Fruit fly (Drosophila melanogaster): ENCODE measurements around the gene CG31248.

The CG31248 gene

dm6 chr3R:7138058-7138457 is 8.9 kb downstream of the CG31248 start:
- TF ChIP-seq Eip75B (GFP tag; optimal IDR thresholded peaks at IDR 0.05) = no peak
- TF ChIP-seq cyc (GFP tag; optimal IDR thresholded peaks at IDR 0.05) = no peak
- no peak for TF ChIP-seq CG8119 (GFP tag; IDR thresholded peaks at IDR 0.05)
- no peak for TF ChIP-seq achi (GFP tag; optimal IDR thresholded peaks at IDR 0.05)
- no peak for TF ChIP-seq Ets21C (GFP tag; optimal IDR thresholded peaks at IDR 0.05)
- TF ChIP-seq dac (GFP tag; optimal IDR thresholded peaks at IDR 0.05) = no peak
- TF ChIP-seq net (GFP tag; optimal IDR thresholded peaks at IDR 0.05) = no peak
- no peak for TF ChIP-seq Hr4 (GFP tag; optimal IDR thresholded peaks at IDR 0.05)
- TF ChIP-seq acj6 (GFP tag; optimal IDR thresholded peaks at IDR 0.05) = no peak
- no peak for TF ChIP-seq CG32006 (GFP tag; optimal IDR thresholded peaks at IDR 0.05)
- no peak for TF ChIP-seq salr (GFP tag; optimal IDR thresholded peaks at IDR 0.05)
- no peak for TF ChIP-seq Met (GFP tag; optimal IDR thresholded peaks at IDR 0.05)
- no peak for TF ChIP-seq CG11902 (GFP tag; optimal IDR thresholded peaks at IDR 0.05)
- no peak for TF ChIP-seq Sox15 (GFP tag; optimal IDR thresholded peaks at IDR 0.05)

- TF ChIP-seq CG16779 (tag; optimal IDR thresholded peaks at IDR 0.05) = no peak
- no peak for TF ChIP-seq fd59A (GFP tag; optimal IDR thresholded peaks at IDR 0.05)
- TF ChIP-seq Sox102F (GFP tag; optimal IDR thresholded peaks at IDR 0.05) = no peak
- no peak for TF ChIP-seq Smox (GFP tag; optimal IDR thresholded peaks at IDR 0.05)
- TF ChIP-seq CG3919 (GFP tag; optimal IDR thresholded peaks at IDR 0.05) = no peak
- no peak for TF ChIP-seq achi (GFP tag; optimal IDR thresholded peaks at IDR 0.05)
- TF ChIP-seq CG6792 (GFP tag; optimal IDR thresholded peaks at IDR 0.05) = no peak
- TF ChIP-seq Lpt (GFP tag; optimal IDR thresholded peaks at IDR 0.05) = no peak
- TF ChIP-seq OdsH (GFP tag; optimal IDR thresholded peaks at IDR 0.05) = no peak
- TF ChIP-seq fd85E (GFP tag; optimal IDR thresholded peaks at IDR 0.05) = no peak
- no peak for TF ChIP-seq Blimp-1 (GFP tag; optimal IDR thresholded peaks at IDR 0.05)
- no peak for TF ChIP-seq Ets96B (tag; optimal IDR thresholded peaks at IDR 0.05)
- TF ChIP-seq eg (GFP tag; IDR thresholded peaks at IDR 0.05) = no peak
- TF ChIP-seq Hr4 (GFP tag; optimal IDR thresholded peaks at IDR 0.05) = no peak
- TF ChIP-seq CG11902 (GFP tag; optimal IDR thresholded peaks at IDR 0.05) = no peak
- TF ChIP-seq Met (GFP tag; optimal IDR thresholded peaks at IDR 0.05) = no peak
These were observed 10.3 kb downstream of the CG31248 start for dm6 chr3R:7139188-7140038.

- TF ChIP-seq svp (GFP tag) (peak; percentile 78), Eip93F (GFP tag; optimal IDR thresholded peaks at IDR 0.05) (no peak), cyc (GFP tag; optimal IDR thresholded peaks at IDR 0.05) (no peak), CG6808 (GFP tag; optimal IDR thresholded peaks at IDR 0.05) (no peak), Lpt (GFP tag; optimal IDR thresholded peaks at IDR 0.05) (no peak), Eip75B (GFP tag; optimal IDR thresholded peaks at IDR 0.05) (no peak)
These were observed 13.5 kb downstream of the CG31248 start for dm6 chr3R:7142580-7142979.

- peak; percentile 74 for TF ChIP-seq Hr4 (GFP tag; optimal IDR thresholded peaks at IDR 0.05)
- peak; percentile 45 for TF ChIP-seq dac (GFP tag; optimal IDR thresholded peaks at IDR 0.05)
- TF ChIP-seq CG8632 (GFP tag; optimal IDR thresholded peaks at IDR 0.05) = peak; percentile 39
- TF ChIP-seq CG7368 (GFP tag; optimal IDR thresholded peaks at IDR 0.05) = peak; percentile 43
- TF ChIP-seq CG15336 (GFP tag; IDR thresholded peaks at IDR 0.05) = peak; percentile 28; the same call in 1 of the 2 replicates
- TF ChIP-seq Sox15 (GFP tag; optimal IDR thresholded peaks at IDR 0.05) = peak; percentile 50
- TF ChIP-seq CG6792 (GFP tag; optimal IDR thresholded peaks at IDR 0.05) = peak; percentile 56
- peak; percentile 43 for TF ChIP-seq CG11902 (GFP tag; optimal IDR thresholded peaks at IDR 0.05)
- TF ChIP-seq esn (GFP tag; optimal IDR thresholded peaks at IDR 0.05) = peak; percentile 82
- TF ChIP-seq Hr39 (GFP tag; optimal IDR thresholded peaks at IDR 0.05) = peak; percentile 76
- TF ChIP-seq Ets21C (GFP tag; optimal IDR thresholded peaks at IDR 0.05) = peak; percentile 55
- peak; percentile 36 for TF ChIP-seq CG3032 (tag; optimal IDR thresholded peaks at IDR 0.05)
- peak; percentile 88 for TF ChIP-seq CG3919 (GFP tag; optimal IDR thresholded peaks at IDR 0.05)
- TF ChIP-seq Met (GFP tag; optimal IDR thresholded peaks at IDR 0.05) = no peak
- peak; percentile 76 for TF ChIP-seq Sox14 (GFP tag; optimal IDR thresholded peaks at IDR 0.05)
- TF ChIP-seq topi (GFP tag; optimal IDR thresholded peaks at IDR 0.05) = peak; percentile 69
- TF ChIP-seq cyc (GFP tag; optimal IDR thresholded peaks at IDR 0.05) = peak; percentile 80
- peak; percentile 71 for TF ChIP-seq OdsH (GFP tag; optimal IDR thresholded peaks at IDR 0.05)
- TF ChIP-seq Lpt (GFP tag; optimal IDR thresholded peaks at IDR 0.05) = no peak
- TF ChIP-seq CG10631 (GFP tag; optimal IDR thresholded peaks at IDR 0.05) = peak; percentile 75
- TF ChIP-seq Smox (GFP tag; optimal IDR thresholded peaks at IDR 0.05) = no peak
- no peak for TF ChIP-seq ss (GFP tag; optimal IDR thresholded peaks at IDR 0.05)
- TF ChIP-seq lz (GFP tag; optimal IDR thresholded peaks at IDR 0.05) = peak; percentile 78
- TF ChIP-seq net (GFP tag; optimal IDR thresholded peaks at IDR 0.05) = no peak
- peak; percentile 76 for TF ChIP-seq Eip78C (GFP tag)
- peak; percentile 69 for TF ChIP-seq acj6 (GFP tag; optimal IDR thresholded peaks at IDR 0.05)
- no peak for TF ChIP-seq CG16779 (tag; optimal IDR thresholded peaks at IDR 0.05)
These were observed 15.3 kb downstream of the CG31248 start, which contains the start of the genes CG14610 and CG2656 for dm6 chr3R:7144245-7144904. TSS of gene CG14610 (minus strand) at chr3R:7144295. TSS of gene CG2656 (plus strand) at chr3R:7144724.

Measured in whole organism, prepupa.